Worm (Caenorhabditis elegans): ENCODE data around the gene C56E6.2.
A peak's percentile ranks its signal among the peaks of the same experiment; 100 is the strongest.

Gene C56E6.2

ce11 chrII:6493709-6494326 lies 30.9 kb upstream of the C56E6.2 start (continued):
- TF ChIP-seq aptf-3 (GFP tag; IDR thresholded peaks at IDR 0.05): no peak
- no peak for TF ChIP-seq ets-4 (GFP tag; optimal IDR thresholded peaks at IDR 0.05)
- TF ChIP-seq egl-18 (GFP tag; IDR thresholded peaks at IDR 0.05): no peak
- no peak; the same call in 1 of the 2 replicates for TF ChIP-seq hmg-1.2 (GFP tag; IDR thresholded peaks at IDR 0.05)
- TF ChIP-seq mes-4 (tag; optimal IDR thresholded peaks at IDR 0.05): no peak
- TF ChIP-seq tlf-1 (GFP tag; optimal IDR thresholded peaks at IDR 0.05): no peak
- no peak for TF ChIP-seq ama-1 (optimal IDR thresholded peaks at IDR 0.05)
- peak in 1 of 2 experiments; percentile 6 for TF ChIP-seq ama-1 (GFP tag; optimal IDR thresholded peaks at IDR 0.05)
- no peak for TF ChIP-seq cebp-1 (GFP tag; IDR thresholded peaks at IDR 0.05)
- no peak for TF ChIP-seq cebp-1 (tag; optimal IDR thresholded peaks at IDR 0.05)
- TF ChIP-seq efl-1 (GFP tag; optimal IDR thresholded peaks at IDR 0.05): no peak
- peak; percentile 1 for TF ChIP-seq lin-54 (GFP tag; optimal IDR thresholded peaks at IDR 0.05)
- no peak for TF ChIP-seq unc-62 (GFP tag; optimal IDR thresholded peaks at IDR 0.05)
- TF ChIP-seq die-1 (tag; optimal IDR thresholded peaks at IDR 0.05): no peak
- no peak for TF ChIP-seq ztf-25 (GFP tag; IDR thresholded peaks at IDR 0.05)
- TF ChIP-seq attf-3 (GFP tag; conservative IDR thresholded peaks at IDR 0.05): no peak
- no peak for TF ChIP-seq ztf-22 (GFP tag; optimal IDR thresholded peaks at IDR 0.05)
- TF ChIP-seq nfya-2 (GFP tag; IDR thresholded peaks at IDR 0.05): no peak
- no peak for TF ChIP-seq nhr-27 (tag; optimal IDR thresholded peaks at IDR 0.05)
- no peak for TF ChIP-seq T26A5.8 (tag; optimal IDR thresholded peaks at IDR 0.05)
- TF ChIP-seq Y95B8A.8 (GFP tag; IDR thresholded peaks at IDR 0.05): no peak
- TF ChIP-seq Y53F4B.3 (GFP tag; IDR thresholded peaks at IDR 0.05): no peak
- no peak for TF ChIP-seq nfya-1 (tag; optimal IDR thresholded peaks at IDR 0.05; ENCODE audit: borderline replicate concordance, insufficient read depth)
- no peak for TF ChIP-seq B0336.3 (GFP tag; IDR thresholded peaks at IDR 0.05)
- no peak for TF ChIP-seq ceh-27 (GFP tag; optimal IDR thresholded peaks at IDR 0.05)
- peak; percentile 31 for TF ChIP-seq F49E8.2 (tag; optimal IDR thresholded peaks at IDR 0.05; ENCODE audit: insufficient read depth)
- no peak for TF ChIP-seq rec-8 (tag; optimal IDR thresholded peaks at IDR 0.05)
- no peak for TF ChIP-seq B0019.2 (GFP tag; conservative IDR thresholded peaks at IDR 0.05)
- 0 out of 2 replicates have a peak, but pooled peaks have one; percentile 28 for TF ChIP-seq pbrm-1 (GFP tag; IDR thresholded peaks at IDR 0.05)
- TF ChIP-seq akir-1 (GFP tag; optimal IDR thresholded peaks at IDR 0.05): no peak
- no peak for TF ChIP-seq F37B4.10 (GFP tag; IDR thresholded peaks at IDR 0.05)
- TF ChIP-seq let-607 (tag; optimal IDR thresholded peaks at IDR 0.05): no peak
- no peak for TF ChIP-seq ztf-6 (GFP tag; IDR thresholded peaks at IDR 0.05)
- no peak for TF ChIP-seq sea-2 (GFP tag; IDR thresholded peaks at IDR 0.05)
- no peak for TF ChIP-seq T07F8.4 (tag; optimal IDR thresholded peaks at IDR 0.05)
- no peak for TF ChIP-seq ccch-3 (GFP tag; optimal IDR thresholded peaks at IDR 0.05)
- TF ChIP-seq atf-7 (tag; optimal IDR thresholded peaks at IDR 0.05): no peak
- TF ChIP-seq F10E7.11 (tag; optimal IDR thresholded peaks at IDR 0.05): no peak
- TF ChIP-seq lsl-1 (GFP tag; optimal IDR thresholded peaks at IDR 0.05): no peak
- TF ChIP-seq zfh-2 (GFP tag; conservative IDR thresholded peaks at IDR 0.05): no peak
- TF ChIP-seq F39B2.1 (GFP tag; IDR thresholded peaks at IDR 0.05): no peak
- no peak for TF ChIP-seq nhr-179 (tag; optimal IDR thresholded peaks at IDR 0.05)
- TF ChIP-seq F22D6.2 (tag; optimal IDR thresholded peaks at IDR 0.05): no peak
- no peak for TF ChIP-seq K12H6.12 (tag; optimal IDR thresholded peaks at IDR 0.05)
- no peak for TF ChIP-seq bed-2 (GFP tag; IDR thresholded peaks at IDR 0.05)
- no peak for TF ChIP-seq mel-28 (tag; optimal IDR thresholded peaks at IDR 0.05; ENCODE audit: borderline replicate concordance)
- TF ChIP-seq C06A6.2 (GFP tag; conservative IDR thresholded peaks at IDR 0.05): no peak
- TF ChIP-seq nhr-80 (tag; optimal IDR thresholded peaks at IDR 0.05): no peak
- no peak for TF ChIP-seq ceh-40 (GFP tag; IDR thresholded peaks at IDR 0.05)
